Fruit fly (Drosophila melanogaster) whole organism, prepupa: Measurements from ENCODE around the gene mh.

Experiments
- CG10631 ChIP-seq: fragments of 200-800 bp; sonication (Bioruptor generic); optimal IDR thresholded peaks from 2 replicates; lab custom pipeline; 2016; ENCODE audit warnings: missing biosample characterization, missing genetic modification characterization
- CG6792 ChIP-seq: fragments of 200-800 bp; sonication (Bioruptor generic); optimal IDR thresholded peaks from 3 replicates; lab custom pipeline; 2016; ENCODE audit warnings: missing biosample characterization, missing genetic modification characterization
- Hr4 ChIP-seq: fragments of 200-800 bp; sonication (Bioruptor generic); optimal IDR thresholded peaks from 3 replicates; lab custom pipeline; 2016; ENCODE audit warnings: missing biosample characterization, missing genetic modification characterization
- OdsH ChIP-seq: fragments of 200-800 bp; sonication (Bioruptor generic); optimal IDR thresholded peaks from 3 replicates; lab custom pipeline; 2016; ENCODE audit warnings: missing biosample characterization, missing genetic modification characterization
- esn ChIP-seq: fragments of 200-800 bp; sonication (Bioruptor generic); optimal IDR thresholded peaks from 2 replicates; lab custom pipeline; 2016; ENCODE audit warnings: missing biosample characterization, mild to moderate bottlenecking, missing genetic modification characterization, moderate library complexity

- TF ChIP-seq CG6792 (GFP tag; lab: Kevin White, UChicago) (no peak), CG10631 (GFP tag; lab: Kevin White, UChicago) (no peak), Hr4 (GFP tag; lab: Kevin White, UChicago) (no peak), esn (GFP tag; lab: Kevin White, UChicago) (no peak), OdsH (GFP tag; lab: Kevin White, UChicago) (no peak)
These were observed 9.8 kb downstream of the mh start for dm6 chrX:15465410-15465809.
